Worm (Caenorhabditis elegans): ENCODE data around the gene srh-11.

srh-11 gene

ce11 chrX:8299554-8299953 is 19.3 kb downstream of the srh-11 start, which contains the start of gene ced-13:
TSS of gene ced-13 (minus strand) at chrX:8299654.
- TF ChIP-seq nfya-1 (tag; optimal IDR thresholded peaks at IDR 0.05; ENCODE audit: insufficient read depth) (no peak), sea-2 (GFP tag; optimal IDR thresholded peaks at IDR 0.05) (no peak), ztf-11 (tag; optimal IDR thresholded peaks at IDR 0.05) (no peak), hmg-11 (tag; optimal IDR thresholded peaks at IDR 0.05) (no peak), nhr-67 (tag; optimal IDR thresholded peaks at IDR 0.05) (no peak), ceh-28 (tag; optimal IDR thresholded peaks at IDR 0.05) (no peak), fkh-2 (tag; optimal IDR thresholded peaks at IDR 0.05) (no peak), nhr-23 (tag; optimal IDR thresholded peaks at IDR 0.05) (no peak), fkh-10 (GFP tag; optimal IDR thresholded peaks at IDR 0.05) (no peak), unc-39 (tag; optimal IDR thresholded peaks at IDR 0.05) (no peak), elt-2 (tag; optimal IDR thresholded peaks at IDR 0.05) (no peak), R02D3.7 (tag; optimal IDR thresholded peaks at IDR 0.05) (no peak), zag-1 (tag; optimal IDR thresholded peaks at IDR 0.05) (no peak), daf-12 (tag; optimal IDR thresholded peaks at IDR 0.05) (no peak), skn-1 (tag; optimal IDR thresholded peaks at IDR 0.05) (no peak), nhr-12 (tag; optimal IDR thresholded peaks at IDR 0.05) (no peak)

ce11 chrX:8297333-8297732 is 21.5 kb downstream of the srh-11 start:
- TF ChIP-seq unc-39 (tag; optimal IDR thresholded peaks at IDR 0.05) (no peak), snpc-4 (tag; optimal IDR thresholded peaks at IDR 0.05) (no peak), pqm-1 (tag; optimal IDR thresholded peaks at IDR 0.05) (no peak), skn-1 (tag; optimal IDR thresholded peaks at IDR 0.05) (no peak), aly-2 (tag; optimal IDR thresholded peaks at IDR 0.05) (no peak), daf-12 (tag; optimal IDR thresholded peaks at IDR 0.05) (no peak), ceh-28 (tag; optimal IDR thresholded peaks at IDR 0.05) (no peak), elt-2 (tag; optimal IDR thresholded peaks at IDR 0.05) (no peak), zag-1 (tag; optimal IDR thresholded peaks at IDR 0.05) (no peak), elt-1 (tag; optimal IDR thresholded peaks at IDR 0.05) (no peak), nhr-77 (tag; optimal IDR thresholded peaks at IDR 0.05) (no peak), egl-5 (tag; optimal IDR thresholded peaks at IDR 0.05) (no peak), unc-62 (GFP tag; optimal IDR thresholded peaks at IDR 0.05) (no peak), fos-1 (tag; optimal IDR thresholded peaks at IDR 0.05) (no peak), R02D3.7 (tag; optimal IDR thresholded peaks at IDR 0.05) (no peak), jun-1 (tag; optimal IDR thresholded peaks at IDR 0.05) (no peak), ceh-9 (tag; optimal IDR thresholded peaks at IDR 0.05) (no peak), egl-27 (tag; optimal IDR thresholded peaks at IDR 0.05) (no peak), eor-1 (tag; optimal IDR thresholded peaks at IDR 0.05) (no peak)

ce11 chrX:8294586-8294985 is 24.3 kb downstream of the srh-11 start, which contains the start of gene R09F10.3:
TSS of gene R09F10.3 (plus strand) at chrX:8294625.
- TF ChIP-seq ztf-11 (tag; optimal IDR thresholded peaks at IDR 0.05) (no peak), hmg-11 (tag; optimal IDR thresholded peaks at IDR 0.05) (no peak), aly-2 (tag; optimal IDR thresholded peaks at IDR 0.05) (no peak), ceh-82 (tag; optimal IDR thresholded peaks at IDR 0.05) (no peak), lin-15B (tag; optimal IDR thresholded peaks at IDR 0.05) (no peak), pqm-1 (tag; optimal IDR thresholded peaks at IDR 0.05) (no peak), mdl-1 (tag; optimal IDR thresholded peaks at IDR 0.05) (no peak)

- TF ChIP-seq nhr-28 (tag; optimal IDR thresholded peaks at IDR 0.05) (no peak), unc-62 (GFP tag; optimal IDR thresholded peaks at IDR 0.05) (no peak), nfya-1 (tag; optimal IDR thresholded peaks at IDR 0.05; ENCODE audit: insufficient read depth) (peak; percentile 77), nhr-43 (tag; optimal IDR thresholded peaks at IDR 0.05; ENCODE audit: poor library complexity, severe bottlenecking) (peak; percentile 27), pha-4 (tag; optimal IDR thresholded peaks at IDR 0.05) (peak; percentile 91), skn-1 (tag; optimal IDR thresholded peaks at IDR 0.05) (no peak), nhr-237 (tag; optimal IDR thresholded peaks at IDR 0.05) (no peak), nhr-23 (tag; optimal IDR thresholded peaks at IDR 0.05) (peak; percentile 79), nhr-11 (tag; optimal IDR thresholded peaks at IDR 0.05) (peak; percentile 15), hmg-11 (tag; optimal IDR thresholded peaks at IDR 0.05) (peak; percentile 70), elt-3 (tag; optimal IDR thresholded peaks at IDR 0.05) (no peak), nhr-12 (tag; optimal IDR thresholded peaks at IDR 0.05) (no peak), ceh-28 (tag; optimal IDR thresholded peaks at IDR 0.05) (peak; percentile 49), jun-1 (tag; optimal IDR thresholded peaks at IDR 0.05) (no peak), elt-2 (tag; optimal IDR thresholded peaks at IDR 0.05) (peak; percentile 53), ama-1 (optimal IDR thresholded peaks at IDR 0.05) (no peak), R02D3.7 (tag; optimal IDR thresholded peaks at IDR 0.05) (peak; percentile 64), mml-1 (tag; optimal IDR thresholded peaks at IDR 0.05) (no peak), sea-2 (GFP tag; optimal IDR thresholded peaks at IDR 0.05) (no peak), fkh-2 (tag; optimal IDR thresholded peaks at IDR 0.05) (no peak), aly-2 (tag; optimal IDR thresholded peaks at IDR 0.05) (no peak), eor-1 (tag; optimal IDR thresholded peaks at IDR 0.05) (no peak), egl-27 (tag; optimal IDR thresholded peaks at IDR 0.05) (no peak), zag-1 (tag; optimal IDR thresholded peaks at IDR 0.05) (no peak), egl-5 (tag; optimal IDR thresholded peaks at IDR 0.05) (peak; percentile 95), nhr-25 (tag; optimal IDR thresholded peaks at IDR 0.05) (peak; percentile 80), ZK546.5 (tag; optimal IDR thresholded peaks at IDR 0.05) (no peak), lin-15B (tag; optimal IDR thresholded peaks at IDR 0.05) (peak; percentile 88), mdl-1 (tag; optimal IDR thresholded peaks at IDR 0.05) (no peak), fos-1 (tag; optimal IDR thresholded peaks at IDR 0.05) (no peak), daf-12 (tag; optimal IDR thresholded peaks at IDR 0.05) (no peak), lin-39 (tag; optimal IDR thresholded peaks at IDR 0.05) (peak; percentile 97), pqm-1 (tag; optimal IDR thresholded peaks at IDR 0.05) (peak; percentile 37), snpc-4 (tag; optimal IDR thresholded peaks at IDR 0.05) (peak; percentile 57), tbx-2 (tag; optimal IDR thresholded peaks at IDR 0.05) (no peak)
Measured at ce11 chrX:8286740-8287299, 32.0 kb downstream of the srh-11 start, which contains the start of gene sec-16A.2. TSS of gene sec-16A.2 (plus strand) at chrX:8287249.

Measured in whole organism, L3 larva.